In genomic region chr3L:6577313-6577852, dm6 we compare ENCODE assay signal across 3 fruit fly cellular contexts.
TF ChIP-seq lines count a peak whose summit lies in the region.

No protein-coding gene starts in this region.

- TF ChIP-seq CTCF in whole organism, embryonic (GFP tag; optimal IDR thresholded peaks at IDR 0.05; lab: Kevin White, UChicago), result no peak

TF ChIP-seq in whole organism, embryonic, 481 proteins besides CTCF, POLR2A, EP300 and RAD21 (continues in another document):
- TF ChIP-seq CG8281 (tag; optimal IDR thresholded peaks at IDR 0.05; lab: Kevin White, UChicago) (peak; percentile 99), vnd (GFP tag; IDR thresholded peaks at IDR 0.05; lab: Robert Waterston, UW; ENCODE audit: partially characterized antibody) (no peak), nmo (GFP tag; optimal IDR thresholded peaks at IDR 0.05; lab: Kevin White, UChicago) (peak; percentile 17), CG2678 (tag; optimal IDR thresholded peaks at IDR 0.05; lab: Kevin White, UChicago) (peak; percentile 31), CG30403 (GFP tag; optimal IDR thresholded peaks at IDR 0.05; lab: Kevin White, UChicago) (no peak), CG17359 (tag; optimal IDR thresholded peaks at IDR 0.05; lab: Kevin White, UChicago) (peak; percentile 27), jigr1 (GFP tag; IDR thresholded peaks at IDR 0.05; lab: Robert Waterston, UW) (no peak), nerfin-2 (GFP tag; IDR thresholded peaks at IDR 0.05; lab: Robert Waterston, UW; ENCODE audit: partially characterized antibody) (no peak), Hr51 (GFP tag; optimal IDR thresholded peaks at IDR 0.05; lab: Kevin White, UChicago) (peak in 1 of 2 experiments; percentile 32), CG13424 (tag; optimal IDR thresholded peaks at IDR 0.05; lab: Kevin White, UChicago) (peak; percentile 9), PHDP (tag; optimal IDR thresholded peaks at IDR 0.05; lab: Kevin White, UChicago) (peak; percentile 16), CG12659 (GFP tag; optimal IDR thresholded peaks at IDR 0.05; lab: Kevin White, UChicago) (no peak), Eip74EF (GFP tag; optimal IDR thresholded peaks at IDR 0.05; lab: Kevin White, UChicago) (peak in 1 of 2 experiments; percentile 26), CG6272 (GFP tag; IDR thresholded peaks at IDR 0.05; lab: Robert Waterston, UW) (no peak), CG17612 (GFP tag; IDR thresholded peaks at IDR 0.05; lab: Robert Waterston, UW) (peak; percentile 72; the same call in 1 of the 2 replicates), CG11504 (tag; optimal IDR thresholded peaks at IDR 0.05; lab: Kevin White, UChicago) (peak; percentile 39), fd96Cb (tag; optimal IDR thresholded peaks at IDR 0.05; lab: Kevin White, UChicago) (peak; percentile 10), dmrt99B (tag; optimal IDR thresholded peaks at IDR 0.05; lab: Kevin White, UChicago) (peak; percentile 46), Sox102F (GFP tag; optimal IDR thresholded peaks at IDR 0.05; lab: Kevin White, UChicago) (peak; percentile 41), tap (tag; optimal IDR thresholded peaks at IDR 0.05; lab: Kevin White, UChicago) (peak; percentile 22), cato (GFP tag; optimal IDR thresholded peaks at IDR 0.05; lab: Kevin White, UChicago; ENCODE audit: borderline replicate concordance) (no peak), gem (tag; optimal IDR thresholded peaks at IDR 0.05; lab: Kevin White, UChicago) (peak; percentile 42), CG7839 (tag; optimal IDR thresholded peaks at IDR 0.05; lab: Kevin White, UChicago) (peak; percentile 6), croc (GFP tag; conservative IDR thresholded peaks at IDR 0.05; lab: Robert Waterston, UW) (no peak), Med (GFP tag; lab: Kevin White, UChicago) (peak; percentile 45), CrebB (tag; optimal IDR thresholded peaks at IDR 0.05; lab: Kevin White, UChicago) (no peak), sens (GFP tag; lab: Kevin White, UChicago) (peak; percentile 11), CG11696 (GFP tag; IDR thresholded peaks at IDR 0.05; lab: Robert Waterston, UW) (no peak), ATbp (GFP tag; optimal IDR thresholded peaks at IDR 0.05; lab: Kevin White, UChicago) (peak; percentile 12), row (GFP tag; IDR thresholded peaks at IDR 0.05; lab: Robert Waterston, UW) (peak; percentile 30; the same call in 1 of the 3 replicates)

TF ChIP-seq in whole organism, prepupa, 60 proteins besides CTCF, POLR2A, EP300 and RAD21 (continues in another document):
- TF ChIP-seq CG6854 (GFP tag; optimal IDR thresholded peaks at IDR 0.05; lab: Kevin White, UChicago) (no peak), Eip78C (GFP tag; lab: Kevin White, UChicago) (peak; percentile 69), Eip75B (GFP tag; optimal IDR thresholded peaks at IDR 0.05; lab: Kevin White, UChicago) (no peak), CG10669 (GFP tag; optimal IDR thresholded peaks at IDR 0.05; lab: Kevin White, UChicago) (no peak), CG11762 (GFP tag; optimal IDR thresholded peaks at IDR 0.05; lab: Kevin White, UChicago; ENCODE audit: insufficient read depth) (no peak), Hr4 (GFP tag; optimal IDR thresholded peaks at IDR 0.05; lab: Kevin White, UChicago) (peak; percentile 6), svp (GFP tag; lab: Kevin White, UChicago) (peak; percentile 27), fd85E (GFP tag; optimal IDR thresholded peaks at IDR 0.05; lab: Kevin White, UChicago) (no peak), CG6163 (GFP tag; IDR thresholded peaks at IDR 0.05; lab: Robert Waterston, UW) (no peak), Sox15 (GFP tag; optimal IDR thresholded peaks at IDR 0.05; lab: Kevin White, UChicago) (no peak), fd59A (GFP tag; optimal IDR thresholded peaks at IDR 0.05; lab: Kevin White, UChicago) (no peak), Smox (GFP tag; optimal IDR thresholded peaks at IDR 0.05; lab: Kevin White, UChicago) (no peak), OdsH (GFP tag; optimal IDR thresholded peaks at IDR 0.05; lab: Kevin White, UChicago) (peak; percentile 56), Blimp-1 (GFP tag; optimal IDR thresholded peaks at IDR 0.05; lab: Kevin White, UChicago) (no peak), salr (GFP tag; optimal IDR thresholded peaks at IDR 0.05; lab: Kevin White, UChicago) (no peak), CG7368 (GFP tag; optimal IDR thresholded peaks at IDR 0.05; lab: Kevin White, UChicago) (no peak), cyc (GFP tag; optimal IDR thresholded peaks at IDR 0.05; lab: Kevin White, UChicago) (no peak), CG31627 (GFP tag; optimal IDR thresholded peaks at IDR 0.05; lab: Kevin White, UChicago) (no peak), CG6808 (GFP tag; optimal IDR thresholded peaks at IDR 0.05; lab: Kevin White, UChicago) (no peak), acj6 (GFP tag; optimal IDR thresholded peaks at IDR 0.05; lab: Kevin White, UChicago) (peak; percentile 42), pdm3 (GFP tag; optimal IDR thresholded peaks at IDR 0.05; lab: Kevin White, UChicago) (no peak), topi (GFP tag; optimal IDR thresholded peaks at IDR 0.05; lab: Kevin White, UChicago) (peak; percentile 1), CG3919 (GFP tag; optimal IDR thresholded peaks at IDR 0.05; lab: Kevin White, UChicago) (no peak), CG9139 (GFP tag; optimal IDR thresholded peaks at IDR 0.05; lab: Kevin White, UChicago) (no peak), net (GFP tag; optimal IDR thresholded peaks at IDR 0.05; lab: Kevin White, UChicago) (peak; percentile 16), Lpt (GFP tag; optimal IDR thresholded peaks at IDR 0.05; lab: Kevin White, UChicago) (no peak), Hr39 (GFP tag; optimal IDR thresholded peaks at IDR 0.05; lab: Kevin White, UChicago) (no peak), CG8632 (GFP tag; optimal IDR thresholded peaks at IDR 0.05; lab: Kevin White, UChicago) (no peak), esn (GFP tag; optimal IDR thresholded peaks at IDR 0.05; lab: Kevin White, UChicago) (no peak), Hr38 (GFP tag; optimal IDR thresholded peaks at IDR 0.05; lab: Kevin White, UChicago) (no peak), Gug (GFP tag; IDR thresholded peaks at IDR 0.05; lab: Robert Waterston, UW) (no peak), CG34406 (GFP tag; optimal IDR thresholded peaks at IDR 0.05; lab: Kevin White, UChicago) (peak; percentile 16), CG16779 (tag; optimal IDR thresholded peaks at IDR 0.05; lab: Kevin White, UChicago) (no peak), lz (GFP tag; optimal IDR thresholded peaks at IDR 0.05; lab: Kevin White, UChicago) (no peak), CG11902 (GFP tag; optimal IDR thresholded peaks at IDR 0.05; lab: Kevin White, UChicago) (no peak)

TF ChIP-seq in whole organism, pupa, 21 proteins besides CTCF, POLR2A, EP300 and RAD21:
- TF ChIP-seq Pif1A (GFP tag; optimal IDR thresholded peaks at IDR 0.05; lab: Kevin White, UChicago) (no peak), CG9948 (tag; optimal IDR thresholded peaks at IDR 0.05; lab: Kevin White, UChicago) (peak; percentile 2), CG4496 (GFP tag; IDR thresholded peaks at IDR 0.05; lab: Robert Waterston, UW) (0 out of 3 replicates have a peak, but pooled peaks have one; percentile 17), CG32121 (GFP tag; IDR thresholded peaks at IDR 0.05; lab: Robert Waterston, UW) (no peak), gl (tag; optimal IDR thresholded peaks at IDR 0.05; lab: Kevin White, UChicago) (no peak), CG10348 (GFP tag; IDR thresholded peaks at IDR 0.05; lab: Robert Waterston, UW) (no peak), CG13204 (GFP tag; optimal IDR thresholded peaks at IDR 0.05; lab: Kevin White, UChicago) (no peak), Snoo (tag; optimal IDR thresholded peaks at IDR 0.05; lab: Kevin White, UChicago) (no peak), CG14655 (GFP tag; optimal IDR thresholded peaks at IDR 0.05; lab: Kevin White, UChicago) (peak; percentile 12), CG8159 (tag; optimal IDR thresholded peaks at IDR 0.05; lab: Kevin White, UChicago) (peak; percentile 30), CG34367 (tag; optimal IDR thresholded peaks at IDR 0.05; lab: Kevin White, UChicago) (no peak), D1 (tag; optimal IDR thresholded peaks at IDR 0.05; lab: Kevin White, UChicago) (no peak), CG15710 (tag; optimal IDR thresholded peaks at IDR 0.05; lab: Kevin White, UChicago) (no peak), CG17806 (tag; optimal IDR thresholded peaks at IDR 0.05; lab: Kevin White, UChicago) (peak; percentile 7)

Comparison
In these comparisons a context has a peak if more than half of its experiments do, and no peak if none do; other contexts are left out.
1. Of the 7 proteins assayed by ChIP-seq in both whole organism, embryonic and whole organism, prepupa: peak only in whole organism, embryonic: Sox102F; only in whole organism, prepupa: none; in both: none; in neither: 6.